Worm (Caenorhabditis elegans): ENCODE data around the gene F44E5.4.

Gene F44E5.4

ce11 chrII:11721604-11722003 lies 37.5 kb downstream of the F44E5.4 start:
- TF ChIP-seq ama-1 (optimal IDR thresholded peaks at IDR 0.05): no peak
- TF ChIP-seq egl-27 (tag; optimal IDR thresholded peaks at IDR 0.05): no peak
- no peak for TF ChIP-seq sma-9 (GFP tag; optimal IDR thresholded peaks at IDR 0.05)
- no peak for TF ChIP-seq sma-9 (tag; optimal IDR thresholded peaks at IDR 0.05)
- TF ChIP-seq blmp-1 (tag; optimal IDR thresholded peaks at IDR 0.05; ENCODE audit: insufficient read depth): no peak
- no peak for TF ChIP-seq nhr-129 (tag; optimal IDR thresholded peaks at IDR 0.05)
- TF ChIP-seq sma-3 (GFP tag; optimal IDR thresholded peaks at IDR 0.05): no peak
- TF ChIP-seq ceh-16 (tag; optimal IDR thresholded peaks at IDR 0.05): no peak
- no peak for TF ChIP-seq nhr-237 (tag; optimal IDR thresholded peaks at IDR 0.05)
- TF ChIP-seq peb-1 (tag; optimal IDR thresholded peaks at IDR 0.05): no peak
- TF ChIP-seq mab-5 (tag; optimal IDR thresholded peaks at IDR 0.05): no peak
- TF ChIP-seq unc-39 (tag; optimal IDR thresholded peaks at IDR 0.05): no peak
- no peak for TF ChIP-seq aly-2 (tag; optimal IDR thresholded peaks at IDR 0.05)
- TF ChIP-seq lin-39 (tag; optimal IDR thresholded peaks at IDR 0.05): no peak
- no peak for TF ChIP-seq skn-1 (tag; optimal IDR thresholded peaks at IDR 0.05)
- no peak for TF ChIP-seq ztf-4 (tag; optimal IDR thresholded peaks at IDR 0.05)
- TF ChIP-seq C34F6.9 (tag; optimal IDR thresholded peaks at IDR 0.05): no peak
- no peak for TF ChIP-seq nhr-77 (tag; optimal IDR thresholded peaks at IDR 0.05)

ce11 chrII:11720819-11721218 lies 38.3 kb downstream of the F44E5.4 start:
- TF ChIP-seq ztf-11 (tag; optimal IDR thresholded peaks at IDR 0.05) (no peak), nhr-129 (tag; optimal IDR thresholded peaks at IDR 0.05) (no peak), lin-39 (tag; optimal IDR thresholded peaks at IDR 0.05) (no peak), zag-1 (tag; optimal IDR thresholded peaks at IDR 0.05) (no peak), lin-11 (tag; optimal IDR thresholded peaks at IDR 0.05) (no peak), ZK546.5 (tag; optimal IDR thresholded peaks at IDR 0.05) (no peak), nhr-23 (tag; optimal IDR thresholded peaks at IDR 0.05) (no peak), unc-62 (GFP tag; optimal IDR thresholded peaks at IDR 0.05) (no peak), blmp-1 (tag; optimal IDR thresholded peaks at IDR 0.05; ENCODE audit: insufficient read depth) (no peak), ztf-4 (tag; optimal IDR thresholded peaks at IDR 0.05) (no peak), lsy-2 (tag; optimal IDR thresholded peaks at IDR 0.05) (no peak), gmeb-1 (tag; optimal IDR thresholded peaks at IDR 0.05) (no peak), unc-55 (GFP tag; optimal IDR thresholded peaks at IDR 0.05) (no peak)

ce11 chrII:11720102-11720501 lies 39.0 kb downstream of the F44E5.4 start, which contains the start of gene F13D12.3:
F13D12.3 (plus strand) TSS chrII:11720402.
- TF ChIP-seq lin-39 (tag; optimal IDR thresholded peaks at IDR 0.05) (no peak), dmd-4 (tag; optimal IDR thresholded peaks at IDR 0.05) (no peak), lin-13 (GFP tag; optimal IDR thresholded peaks at IDR 0.05) (no peak), lin-11 (tag; optimal IDR thresholded peaks at IDR 0.05) (no peak), fos-1 (tag; optimal IDR thresholded peaks at IDR 0.05) (no peak), alr-1 (tag; optimal IDR thresholded peaks at IDR 0.05) (no peak), sma-9 (GFP tag; optimal IDR thresholded peaks at IDR 0.05) (no peak), sma-9 (tag; optimal IDR thresholded peaks at IDR 0.05) (no peak), ztf-1 (GFP tag; conservative IDR thresholded peaks at IDR 0.05) (no peak), unc-39 (tag; optimal IDR thresholded peaks at IDR 0.05) (no peak), C34F6.9 (tag; optimal IDR thresholded peaks at IDR 0.05) (no peak), nhr-23 (tag; optimal IDR thresholded peaks at IDR 0.05) (no peak), zag-1 (tag; optimal IDR thresholded peaks at IDR 0.05) (no peak), ztf-11 (tag; optimal IDR thresholded peaks at IDR 0.05) (no peak), nhr-21 (tag; optimal IDR thresholded peaks at IDR 0.05) (no peak), F13H6.1 (tag; optimal IDR thresholded peaks at IDR 0.05) (no peak), nhr-12 (tag; optimal IDR thresholded peaks at IDR 0.05) (no peak), crh-2 (tag; optimal IDR thresholded peaks at IDR 0.05) (no peak), snpc-4 (tag; optimal IDR thresholded peaks at IDR 0.05) (no peak), mdl-1 (tag; optimal IDR thresholded peaks at IDR 0.05) (no peak)

- TF ChIP-seq nhr-21 (tag; optimal IDR thresholded peaks at IDR 0.05): no peak
- peak in 1 of 2 experiments; percentile 38 for TF ChIP-seq lsy-2 (tag; optimal IDR thresholded peaks at IDR 0.05)
Measured at ce11 chrII:11719533-11719932, 39.6 kb downstream of the F44E5.4 start.
